Worm (Caenorhabditis elegans) whole organism, late embryonic: ENCODE measurements around the gene W06G6.15.

Experiments
- C08G9.2 ChIP-seq: sonication (generic microtip); optimal IDR thresholded peaks from 2 replicates; lab custom pipeline; 2016; ENCODE audit warnings: mild to moderate bottlenecking, missing genetic modification characterization, moderate library complexity, missing compliant biosample characterization
- F13H6.1 ChIP-seq: sonication (generic microtip); optimal IDR thresholded peaks from 2 replicates; lab custom pipeline; 2016; ENCODE audit warnings: missing genetic modification characterization, missing compliant biosample characterization
- Y22D7AL.16 ChIP-seq: sonication (generic microtip); optimal IDR thresholded peaks from 2 replicates; lab custom pipeline; 2016; ENCODE audit warnings: missing genetic modification characterization, missing compliant biosample characterization
- ahr-1 ChIP-seq: sonication (generic microtip); optimal IDR thresholded peaks from 2 replicates; lab custom pipeline; 2016; ENCODE audit warnings: missing genetic modification characterization, missing compliant biosample characterization
- ceh-14 ChIP-seq: sonication (generic microtip); optimal IDR thresholded peaks from 2 replicates; lab custom pipeline; 2016; ENCODE audit warnings: missing genotype, missing genetic modification characterization, missing compliant biosample characterization
- ceh-18 ChIP-seq: sonication (generic microtip); optimal IDR thresholded peaks from 2 replicates; lab custom pipeline; 2016; ENCODE audit warnings: missing genetic modification characterization, missing compliant biosample characterization
- ceh-2 ChIP-seq: sonication (generic microtip); optimal IDR thresholded peaks from 2 replicates; lab custom pipeline; 2016; ENCODE audit warnings: missing genotype, missing genetic modification characterization, missing compliant biosample characterization
- ceh-24 ChIP-seq: sonication (generic microtip); optimal IDR thresholded peaks from 2 replicates; lab custom pipeline; 2016; ENCODE audit warnings: mild to moderate bottlenecking, missing genetic modification characterization, missing compliant biosample characterization
- ceh-30 ChIP-seq: fragments of 150-350 bp; optimal IDR thresholded peaks from 2 replicates; lab custom pipeline; 2014; ENCODE audit warnings: missing biosample characterization, missing genetic modification characterization
- ceh-45 ChIP-seq: fragments of 200-800 bp; sonication (Bioruptor generic); IDR thresholded peaks from 2 replicates; pipeline ENCODE4 v1.3.6; 2022; ENCODE audit warnings: missing genetic modification reagents, missing genetic modification characterization, missing compliant biosample characterization
- ceh-48 ChIP-seq: sonication (generic microtip); optimal IDR thresholded peaks from 2 replicates; lab custom pipeline; 2016; ENCODE audit warnings: missing genetic modification characterization, inconsistent platforms, missing compliant biosample characterization
- dmd-4 ChIP-seq: sonication (generic microtip); optimal IDR thresholded peaks from 2 replicates; lab custom pipeline; 2016; ENCODE audit warnings: borderline replicate concordance, missing genetic modification characterization, missing compliant biosample characterization
- elt-2 ChIP-seq: sonication (generic microtip); optimal IDR thresholded peaks from 2 replicates; lab custom pipeline; 2016; ENCODE audit warnings: missing genetic modification reagents, missing genetic modification characterization, missing compliant biosample characterization
- ets-4 ChIP-seq: sonication (generic microtip); optimal IDR thresholded peaks from 2 replicates; lab custom pipeline; 2016; ENCODE audit warnings: missing genetic modification characterization, missing compliant biosample characterization
- eyg-1 ChIP-seq: sonication (generic microtip); optimal IDR thresholded peaks from 2 replicates; lab custom pipeline; 2016; ENCODE audit warnings: missing genotype, missing genetic modification characterization, missing compliant biosample characterization
- fkh-6 ChIP-seq: sonication (generic microtip); optimal IDR thresholded peaks from 2 replicates; lab custom pipeline; 2016; ENCODE audit warnings: missing genetic modification characterization, missing compliant biosample characterization
- hlh-13 ChIP-seq: fragments of 200-800 bp; sonication (Bioruptor generic); optimal IDR thresholded peaks from 2 replicates; lab custom pipeline; 2018; ENCODE audit warnings: mild to moderate bottlenecking, missing genetic modification characterization, missing compliant biosample characterization
- hlh-15 ChIP-seq: sonication (generic microtip); optimal IDR thresholded peaks from 2 replicates; lab custom pipeline; 2016; ENCODE audit warnings: missing genetic modification characterization, missing compliant biosample characterization
- hlh-6 ChIP-seq: sonication (generic microtip); optimal IDR thresholded peaks from 2 replicates; lab custom pipeline; 2016; ENCODE audit warnings: missing genotype, missing genetic modification characterization, missing compliant biosample characterization
- lin-11 ChIP-seq: fragments of 200-800 bp; sonication (Bioruptor generic); optimal IDR thresholded peaks from 2 replicates; lab custom pipeline; 2018; ENCODE audit warnings: mild to moderate bottlenecking, missing genetic modification characterization, missing compliant biosample characterization
- mec-3 ChIP-seq: sonication (generic microtip); optimal IDR thresholded peaks from 2 replicates; lab custom pipeline; 2016; ENCODE audit warnings: borderline replicate concordance, missing genetic modification characterization, missing compliant biosample characterization
- nfya-1 ChIP-seq: sonication (generic microtip); optimal IDR thresholded peaks from 2 replicates; lab custom pipeline; 2017; ENCODE audit warnings: missing genetic modification characterization, mild to moderate bottlenecking, missing compliant biosample characterization, antibody characterized with exemption, moderate library complexity
- nhr-11 ChIP-seq: fragments of 150-350 bp; optimal IDR thresholded peaks from 2 replicates; lab custom pipeline; 2014; ENCODE audit warnings: missing biosample characterization, missing genetic modification characterization
- npax-4 ChIP-seq: sonication (generic microtip); optimal IDR thresholded peaks from 2 replicates; lab custom pipeline; 2016; ENCODE audit warnings: missing genetic modification characterization, missing compliant biosample characterization
- pag-3 ChIP-seq: sonication (generic microtip); optimal IDR thresholded peaks from 2 replicates; lab custom pipeline; 2016; ENCODE audit warnings: missing compliant biosample characterization, missing genetic modification characterization, borderline replicate concordance
- pat-9 ChIP-seq: fragments of 200-800 bp; sonication (Bioruptor generic); optimal IDR thresholded peaks from 2 replicates; lab custom pipeline; 2018; ENCODE audit warnings: mild to moderate bottlenecking, missing genetic modification characterization, moderate library complexity, missing compliant biosample characterization
- pha-4 ChIP-seq: fragments of 150-350 bp; optimal IDR thresholded peaks from 2 replicates; lab custom pipeline; 2018; ENCODE audit warnings: missing biosample characterization, missing genetic modification reagents, missing genetic modification characterization
- pqm-1 ChIP-seq: sonication (generic microtip); optimal IDR thresholded peaks from 2 replicates; lab custom pipeline; 2016; ENCODE audit warnings: missing genetic modification characterization, missing compliant biosample characterization
- ref-2 ChIP-seq: sonication (generic microtip); optimal IDR thresholded peaks from 2 replicates; lab custom pipeline; 2016; ENCODE audit warnings: missing genetic modification characterization, missing compliant biosample characterization
- rnt-1 ChIP-seq: sonication (generic microtip); optimal IDR thresholded peaks from 2 replicates; lab custom pipeline; 2016; ENCODE audit warnings: missing genetic modification characterization, missing compliant biosample characterization
- sdc-2 ChIP-seq: sonication (generic microtip); optimal IDR thresholded peaks from 2 replicates; lab custom pipeline; 2016; ENCODE audit warnings: missing genotype, missing genetic modification characterization, missing compliant biosample characterization
- sox-2 ChIP-seq: fragments of 200-800 bp; sonication (Bioruptor generic); IDR thresholded peaks from 2 replicates; pipeline ENCODE4 v1.3.6; 2022; ENCODE audit warnings: missing genetic modification reagents, missing genetic modification characterization, missing compliant biosample characterization
- syd-9 ChIP-seq: sonication (generic microtip); optimal IDR thresholded peaks from 2 replicates; lab custom pipeline; 2016; ENCODE audit warnings: mild to moderate bottlenecking, missing genetic modification characterization, moderate library complexity, missing compliant biosample characterization
- tbx-7 ChIP-seq: sonication (generic microtip); optimal IDR thresholded peaks from 2 replicates; lab custom pipeline; 2016; ENCODE audit warnings: missing genotype, missing genetic modification characterization, missing compliant biosample characterization
- unc-3 ChIP-seq, 2 experiments: fragments of 200-800 bp in 1 of 2; sonication (Bioruptor generic) in 1 of 2; sonication (generic microtip) in 1 of 2; conservative IDR thresholded peaks in 1 of 2; optimal IDR thresholded peaks in 1 of 2; 2 replicates each; pipeline versions ENCODE4 v1.3.6 to Lab custom; 2016 to 2022; ENCODE audit warnings: missing compliant biosample characterization in 2 of 2, missing genetic modification characterization in 2 of 2, missing genetic modification reagents in 1 of 2
- unc-55 ChIP-seq: sonication (generic microtip); optimal IDR thresholded peaks from 2 replicates; lab custom pipeline; 2017; ENCODE audit warnings: missing biosample characterization, missing genetic modification reagents, missing genetic modification characterization
- zip-5 ChIP-seq: sonication (generic microtip); optimal IDR thresholded peaks from 2 replicates; lab custom pipeline; 2016; ENCODE audit warnings: missing genetic modification characterization, missing compliant biosample characterization

Gene W06G6.15

DNA sequence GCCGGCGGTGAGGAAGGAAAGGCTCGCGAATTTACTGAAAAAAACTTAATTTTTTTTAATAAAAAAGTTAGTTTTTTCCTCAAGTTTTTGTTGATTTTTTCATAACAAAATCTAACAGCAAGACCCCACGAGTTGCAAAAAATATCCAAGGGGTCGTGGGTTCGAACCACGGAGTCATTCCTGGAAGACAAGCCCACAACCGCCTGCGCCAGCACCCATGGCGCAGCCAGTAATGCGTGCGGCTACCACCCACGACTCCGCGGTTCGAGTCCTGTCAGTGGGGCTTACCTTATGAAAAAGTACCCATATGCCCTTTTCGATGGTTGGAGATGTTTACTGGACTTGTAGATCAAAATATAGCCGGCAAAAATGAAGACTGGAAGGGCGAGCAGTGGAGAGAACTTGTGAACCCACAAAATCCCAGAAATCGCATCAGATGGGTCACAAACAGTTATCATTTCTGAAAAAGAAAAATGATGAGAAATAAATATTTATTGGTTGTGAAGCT lies 31.5 kb upstream of the W06G6.15 start, which contains the start of gene Y70C5A.2:
Y70C5A.2 (minus strand) TSS at position 458 of the 508 bp plus-strand sequence.
- peak; percentile 82 for TF ChIP-seq pag-3 (tag; lab: Kevin White, UChicago)
- TF ChIP-seq ceh-24 (tag; lab: Kevin White, UChicago), result no peak
- no peak for TF ChIP-seq pqm-1 (tag; lab: Kevin White, UChicago)
- TF ChIP-seq F13H6.1 (tag; lab: Kevin White, UChicago), result no peak

- TF ChIP-seq ets-4 (tag; lab: Kevin White, UChicago) (no peak), elt-2 (peak; percentile 32), eyg-1 (tag; lab: Kevin White, UChicago) (no peak)
Measured at ce11 chrV:16627962-16628361, 26.4 kb upstream of the W06G6.15 start, which contains the start of gene oac-53. oac-53 (minus strand) TSS chrV:16627970.

ce11 chrV:16628991-16629390 lies 25.4 kb upstream of the W06G6.15 start, which contains the start of gene W06G6.2:
W06G6.2 (plus strand) TSS chrV:16629291.
- TF ChIP-seq ceh-2 (tag; lab: Kevin White, UChicago), result no peak
- TF ChIP-seq sdc-2, result peak; percentile 62

DNA sequence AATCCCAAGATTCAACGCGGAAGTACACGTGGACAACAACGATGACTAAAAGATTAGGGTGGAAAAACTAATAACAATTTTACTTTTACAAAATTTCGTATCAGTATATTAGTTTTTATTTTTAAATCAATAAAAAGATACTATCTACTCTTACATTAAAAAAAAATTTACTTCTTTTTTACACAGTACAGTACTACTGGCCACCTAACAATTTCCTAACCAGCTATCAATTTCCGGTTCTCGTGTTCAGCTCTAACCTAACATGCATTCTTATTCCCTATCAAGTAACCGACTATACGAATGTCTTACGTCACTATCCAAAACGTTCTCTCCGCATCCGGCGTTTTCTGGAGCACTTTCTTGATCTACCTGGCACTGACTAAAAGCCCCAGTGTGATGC lies 24.7 kb upstream of the W06G6.15 start, which contains the start of gene srd-21:
srd-21 (plus strand) TSS at position 301 of the 400 bp plus-strand sequence.
- TF ChIP-seq unc-3 (GFP tag; conservative IDR thresholded peaks at IDR 0.05; lab: Robert Waterston, UW) (no peak), unc-3 (tag; optimal IDR thresholded peaks at IDR 0.05; lab: Kevin White, UChicago) (no peak), Y22D7AL.16 (tag; lab: Kevin White, UChicago) (no peak), C08G9.2 (tag; lab: Kevin White, UChicago) (no peak), syd-9 (tag; lab: Kevin White, UChicago) (no peak), pat-9 (no peak), ceh-18 (tag; lab: Kevin White, UChicago) (no peak), hlh-6 (no peak), ceh-2 (tag; lab: Kevin White, UChicago) (no peak), hlh-15 (tag; lab: Kevin White, UChicago) (no peak), lin-11 (tag; lab: Kevin White, UChicago) (no peak), sdc-2 (no peak), mec-3 (tag; lab: Kevin White, UChicago) (no peak), rnt-1 (tag; lab: Kevin White, UChicago) (no peak), zip-5 (tag; lab: Kevin White, UChicago) (no peak)

DNA sequence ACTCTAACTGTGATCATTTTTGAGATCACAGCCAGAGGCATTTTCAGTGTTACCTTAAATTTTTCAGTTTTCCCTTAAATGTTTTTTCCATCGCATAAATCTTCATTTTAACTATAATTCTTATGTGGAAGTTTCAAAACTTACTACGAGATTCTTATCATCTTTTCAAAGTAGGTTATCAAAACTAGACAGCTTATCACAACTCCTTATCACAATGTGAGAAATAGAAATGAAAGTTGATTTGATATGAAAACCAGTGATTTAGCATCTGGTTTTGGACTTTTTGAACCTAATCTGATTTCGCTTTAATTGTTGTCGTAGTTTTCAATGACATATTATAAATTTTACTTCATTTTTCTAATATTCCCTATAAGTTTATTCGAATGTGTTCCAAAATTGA lies 18.4 kb upstream of the W06G6.15 start, which contains the start of gene mltn-11:
mltn-11 (plus strand) TSS at position 276 of the 400 bp plus-strand sequence.
- TF ChIP-seq syd-9 (tag; lab: Kevin White, UChicago) (no peak), elt-2 (peak; percentile 76)

- TF ChIP-seq ahr-1 (tag; lab: Kevin White, UChicago) (no peak), pha-4 (tag; lab: Kevin White, UChicago) (no peak), hlh-13 (GFP tag; lab: Kevin White, UChicago) (no peak), ceh-45 (no peak), nhr-11 (tag; lab: Kevin White, UChicago) (no peak), sox-2 (no peak), fkh-6 (no peak), ceh-30 (tag; lab: Kevin White, UChicago) (no peak), ceh-48 (tag; lab: Kevin White, UChicago) (no peak), nfya-1 (tag; lab: Kevin White, UChicago) (no peak), unc-55 (no peak), npax-4 (no peak), dmd-4 (tag; lab: Kevin White, UChicago) (no peak), ref-2 (tag; lab: Kevin White, UChicago) (no peak), tbx-7 (no peak), ceh-14 (no peak), eyg-1 (tag; lab: Kevin White, UChicago) (no peak), pqm-1 (tag; lab: Kevin White, UChicago) (no peak)
Measured at ce11 chrV:16638204-16638603, 16.1 kb upstream of the W06G6.15 start, which contains the start of gene srw-76. srw-76 (minus strand) TSS chrV:16638304.
